Worm (Caenorhabditis elegans) whole organism, L4/young adult: ENCODE measurements around the gene frm-10.

Source experiments
- W03F9.2 ChIP-seq: fragments of 150-350 bp; optimal IDR thresholded peaks from 2 replicates; lab custom pipeline; 2014; ENCODE audit warnings: missing biosample characterization, missing genetic modification characterization
- him-1 ChIP-seq: sonication (generic microtip); optimal IDR thresholded peaks from 2 replicates; lab custom pipeline; 2016; ENCODE audit warnings: missing genotype, missing genetic modification reagents, missing genetic modification characterization, missing compliant biosample characterization

- no peak for TF ChIP-seq W03F9.2 (tag; lab: Kevin White, UChicago)
- no peak for TF ChIP-seq him-1 (tag; lab: Kevin White, UChicago)
Measured at ce11 chrV:13499227-13499626, 36.2 kb downstream of the frm-10 start.
